Worm (Caenorhabditis elegans): ENCODE results near the gene K08H2.5.

DNA sequence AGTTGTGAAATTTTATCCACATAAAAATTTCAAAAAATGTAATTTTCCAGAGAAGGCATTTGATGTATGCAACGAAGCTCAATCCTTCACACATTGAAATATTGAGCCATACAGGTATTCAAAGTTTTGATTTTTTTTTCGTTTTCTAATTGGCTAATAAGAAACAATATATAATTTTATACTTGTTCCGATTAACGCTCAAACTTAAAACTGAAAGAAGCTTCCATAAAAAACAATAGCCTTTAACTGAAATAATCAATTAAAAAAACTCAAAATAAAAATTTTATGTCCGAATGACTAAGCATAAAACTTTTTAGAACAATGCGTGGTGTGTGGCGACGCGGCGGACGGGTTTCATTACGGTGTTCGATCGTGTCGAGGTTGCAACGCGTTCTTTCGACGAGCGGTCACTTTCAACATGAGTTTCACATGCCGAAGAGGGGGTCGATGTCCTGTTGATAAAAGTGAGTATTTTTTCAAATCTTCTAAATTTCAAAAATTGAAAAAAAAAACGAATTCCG lies 9.8 kb upstream of the K08H2.5 start, which contains the start of gene nhr-32:
- TF ChIP-seq dao-5 (tag; optimal IDR thresholded peaks at IDR 0.05) (no peak), him-1 (tag; optimal IDR thresholded peaks at IDR 0.05) (no peak), W03F9.2 (tag; optimal IDR thresholded peaks at IDR 0.05) (no peak)
